Fruit fly (Drosophila melanogaster): ENCODE results near the gene CG42371.

DNA sequence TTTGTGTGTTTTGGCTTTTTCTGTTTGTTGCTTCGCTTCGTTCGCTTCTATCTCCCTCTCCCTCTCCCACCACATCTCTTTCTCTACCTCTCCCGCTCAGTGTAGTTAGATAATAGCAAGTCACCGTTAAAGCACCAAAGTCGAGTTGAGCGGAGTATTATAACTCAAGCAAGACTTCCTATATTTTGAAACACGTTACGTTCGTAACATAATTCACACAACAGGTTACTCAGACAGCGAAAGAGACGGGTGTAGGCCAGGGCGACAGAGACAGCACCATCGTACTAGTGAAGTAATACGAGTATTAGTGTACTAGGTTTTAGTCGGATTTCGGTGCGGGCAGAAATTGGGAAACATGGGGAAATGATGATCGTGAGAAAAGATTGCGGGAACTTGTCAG is 43.4 kb downstream of the CG42371 start:
- TF ChIP-seq usp (GFP tag; optimal IDR thresholded peaks at IDR 0.05), result no peak
- no peak for TF ChIP-seq EcR (GFP tag; optimal IDR thresholded peaks at IDR 0.05)
- no peak for TF ChIP-seq CG8478 (optimal IDR thresholded peaks at IDR 0.05)
- no peak for TF ChIP-seq pan (optimal IDR thresholded peaks at IDR 0.05)

Data from whole organism.